Worm (Caenorhabditis elegans): ENCODE measurements around the gene ooc-3.

DNA sequence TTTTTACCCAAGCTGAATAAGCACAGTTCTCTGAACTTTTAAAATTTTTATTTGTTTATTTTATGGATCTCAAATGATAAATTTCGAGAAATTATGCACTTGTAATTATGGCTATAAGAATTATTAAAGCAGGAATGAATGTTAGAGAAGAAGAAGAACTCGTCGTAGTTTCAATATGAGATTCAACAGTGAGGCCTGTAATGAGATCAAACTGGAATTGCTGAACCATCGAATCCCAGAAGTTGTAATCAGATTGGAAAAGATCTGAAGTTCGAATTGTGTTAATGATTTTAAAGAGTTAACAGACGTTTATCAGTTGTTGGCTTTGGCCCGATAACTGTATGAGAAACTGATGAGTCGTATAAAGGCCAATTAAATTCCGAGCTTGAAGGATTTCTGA lies 39.4 kb downstream of the ooc-3 start:
- TF ChIP-seq nhr-232 (tag; optimal IDR thresholded peaks at IDR 0.05), result no peak
- no peak for TF ChIP-seq sox-4 (tag; optimal IDR thresholded peaks at IDR 0.05)
- no peak for TF ChIP-seq ets-4 (tag; optimal IDR thresholded peaks at IDR 0.05)
- TF ChIP-seq pqm-1 (tag; optimal IDR thresholded peaks at IDR 0.05), result no peak
- no peak for TF ChIP-seq ama-1 (optimal IDR thresholded peaks at IDR 0.05)
- TF ChIP-seq elt-2 (tag; optimal IDR thresholded peaks at IDR 0.05), result no peak
- no peak for TF ChIP-seq ceh-2 (tag; optimal IDR thresholded peaks at IDR 0.05)
- no peak for TF ChIP-seq hlh-30 (tag; optimal IDR thresholded peaks at IDR 0.05; ENCODE audit: insufficient read depth)
- TF ChIP-seq pat-9 (tag; optimal IDR thresholded peaks at IDR 0.05), result no peak
- TF ChIP-seq unc-42 (tag; optimal IDR thresholded peaks at IDR 0.05), result no peak
- no peak for TF ChIP-seq hlh-8 (tag; optimal IDR thresholded peaks at IDR 0.05)
- TF ChIP-seq dmd-4 (tag; optimal IDR thresholded peaks at IDR 0.05; ENCODE audit: borderline replicate concordance), result no peak
- TF ChIP-seq fax-1 (tag; optimal IDR thresholded peaks at IDR 0.05), result no peak
- no peak for TF ChIP-seq tbx-2 (tag; optimal IDR thresholded peaks at IDR 0.05)
